Fruit fly (Drosophila melanogaster) whole organism, embryonic: ENCODE data around the gene mod.

Experiments used
- Bgb ChIP-seq: fragments of 200-800 bp; sonication (Bioruptor generic); IDR thresholded peaks from 2 replicates; pipeline ENCODE4 v1.3.6; 2022; ENCODE audit warnings: missing biosample characterization, missing genetic modification characterization; ENCODE audit not compliant: partially characterized antibody
- Bteb2 ChIP-seq: fragments of 200-800 bp; sonication (Bioruptor generic); optimal IDR thresholded peaks from 2 replicates; lab custom pipeline; 2016; ENCODE audit warnings: missing biosample characterization, missing genetic modification characterization
- CG10565 ChIP-seq: fragments of 200-800 bp; sonication (Bioruptor generic); optimal IDR thresholded peaks from 3 replicates; lab custom pipeline; 2016; ENCODE audit warnings: missing biosample characterization, mild to moderate bottlenecking, missing genetic modification characterization
- CG11085 ChIP-seq: fragments of 200-800 bp; sonication (Bioruptor generic); IDR thresholded peaks from 2 replicates; pipeline ENCODE4 v1.3.6; 2022; ENCODE audit warnings: missing biosample characterization, missing genetic modification characterization
- CG11398 ChIP-seq: fragments of 200-800 bp; sonication (Bioruptor generic); optimal IDR thresholded peaks from 2 replicates; lab custom pipeline; 2016; ENCODE audit warnings: missing biosample characterization, missing genetic modification characterization
- CG15479 ChIP-seq: fragments of 200-800 bp; sonication (Bioruptor generic); optimal IDR thresholded peaks from 3 replicates; lab custom pipeline; 2019; ENCODE audit warnings: missing biosample characterization, mild to moderate bottlenecking, missing genetic modification characterization, moderate library complexity
- CG1832 ChIP-seq: fragments of 200-800 bp; sonication (Bioruptor generic); optimal IDR thresholded peaks from 2 replicates; lab custom pipeline; 2017; ENCODE audit warnings: missing biosample characterization, mild to moderate bottlenecking, missing genetic modification characterization, inconsistent platforms
- CG2116 ChIP-seq: fragments of 200-800 bp; sonication (Bioruptor generic); optimal IDR thresholded peaks from 3 replicates; lab custom pipeline; 2018; ENCODE audit warnings: missing biosample characterization, mild to moderate bottlenecking, missing genetic modification characterization
- CG2712 ChIP-seq: fragments of 200-800 bp; optimal IDR thresholded peaks from 3 replicates; lab custom pipeline; 2019; ENCODE audit warnings: missing biosample characterization, mild to moderate bottlenecking, missing genetic modification characterization, moderate library complexity
- CG31441 ChIP-seq: fragments of 200-800 bp; sonication (Bioruptor generic); IDR thresholded peaks from 2 replicates; pipeline ENCODE4 v1.3.6; 2022; ENCODE audit warnings: missing biosample characterization, missing genetic modification characterization
- CG7987 ChIP-seq: fragments of 200-800 bp; sonication (Bioruptor generic); optimal IDR thresholded peaks from 2 replicates; lab custom pipeline; 2018; ENCODE audit warnings: missing biosample characterization, mild to moderate bottlenecking, missing genetic modification characterization, moderate library complexity
- CG8388 ChIP-seq: fragments of 200-800 bp; sonication (Bioruptor generic); optimal IDR thresholded peaks from 2 replicates; lab custom pipeline; 2019; ENCODE audit warnings: missing biosample characterization, mild to moderate bottlenecking, missing genetic modification characterization, moderate library complexity
- CG9797 ChIP-seq: fragments of 200-800 bp; sonication (Bioruptor generic); optimal IDR thresholded peaks from 3 replicates; lab custom pipeline; 2018; ENCODE audit warnings: missing biosample characterization, mild to moderate bottlenecking, missing genetic modification characterization
- CrebB ChIP-seq: fragments of 200-800 bp; sonication (Bioruptor generic); optimal IDR thresholded peaks from 3 replicates; lab custom pipeline; 2018; ENCODE audit warnings: missing biosample characterization, mild to moderate bottlenecking, missing genetic modification characterization
- D ChIP-seq, 2 experiments: fragments of 200-800 bp in 1 of 2; fragments of >200 bp in 1 of 2; sonication (Bioruptor generic) in 1 of 2; optimal IDR thresholded peaks; 2 replicates in 1 of 2; 3 replicates in 1 of 2; lab custom pipeline; 2017; ENCODE audit warnings: mild to moderate bottlenecking in 1 of 2, missing biosample characterization in 1 of 2, missing genetic modification characterization in 1 of 2, missing genetic modification reagents in 1 of 2
- Dip3 ChIP-seq: fragments of 200-800 bp; sonication (Bioruptor generic); optimal IDR thresholded peaks from 3 replicates; lab custom pipeline; 2016; ENCODE audit warnings: missing biosample characterization, missing genetic modification characterization
- Drgx ChIP-seq: fragments of 200-800 bp; sonication (Bioruptor generic); IDR thresholded peaks from 2 replicates; pipeline ENCODE4 v1.3.6; 2022; ENCODE audit warnings: missing biosample characterization, missing genetic modification characterization
- Ets65A ChIP-seq: fragments of 200-800 bp; sonication (Bioruptor generic); peaks from one replicate; lab custom pipeline; 2016; ENCODE audit warnings: missing biosample characterization, missing genetic modification characterization
- HLH3B ChIP-seq: fragments of 200-800 bp; sonication (Bioruptor generic); IDR thresholded peaks from 2 replicates; pipeline ENCODE4 v1.3.6; 2022; ENCODE audit warnings: missing biosample characterization, missing genetic modification characterization
- Hr39 ChIP-seq: fragments of >200 bp; optimal IDR thresholded peaks from 2 replicates; lab custom pipeline; 2017
- Hsf ChIP-seq: fragments of 200-800 bp; sonication (Bioruptor generic); optimal IDR thresholded peaks from 3 replicates; lab custom pipeline; 2016; ENCODE audit warnings: missing biosample characterization, missing genetic modification characterization
- Max ChIP-seq: fragments of 200-800 bp; sonication (Bioruptor generic); optimal IDR thresholded peaks from 2 replicates; lab custom pipeline; 2016; ENCODE audit warnings: missing biosample characterization, mild to moderate bottlenecking, missing genetic modification characterization
- Ptx1 ChIP-seq: fragments of 200-800 bp; sonication (Bioruptor generic); IDR thresholded peaks from 2 replicates; pipeline ENCODE4 v1.3.6; 2022; ENCODE audit warnings: missing biosample characterization, missing genetic modification characterization
- Sin3A ChIP-seq: fragments of >200 bp; optimal IDR thresholded peaks from 2 replicates; lab custom pipeline; 2018
- Sry-β ChIP-seq: fragments of 200-800 bp; sonication (Bioruptor generic); optimal IDR thresholded peaks from 2 replicates; lab custom pipeline; 2018; ENCODE audit warnings: missing biosample characterization, mild to moderate bottlenecking, missing genetic modification characterization, moderate library complexity
- Stat92E ChIP-seq, 3 experiments: fragments of >200 bp in 2 of 3; fragments of 200-800 bp in 1 of 3; sonication (Bioruptor generic) in 1 of 3; optimal IDR thresholded peaks; 2 replicates each; lab custom pipeline; 2017 to 2019; ENCODE audit warnings: missing biosample characterization in 3 of 3, missing genetic modification characterization in 3 of 3, mild to moderate bottlenecking in 1 of 3, moderate library complexity in 1 of 3
- Tbp ChIP-seq: fragments of >200 bp; optimal IDR thresholded peaks from 2 replicates; lab custom pipeline; 2018; ENCODE audit warnings: missing biosample characterization, missing genetic modification characterization
- Usf ChIP-seq: fragments of 200-800 bp; sonication (Bioruptor generic); optimal IDR thresholded peaks from 2 replicates; lab custom pipeline; 2017; ENCODE audit warnings: missing genotype, missing biosample characterization, missing genetic modification characterization
- al ChIP-seq: fragments of 200-800 bp; sonication (Bioruptor generic); IDR thresholded peaks from 2 replicates; pipeline ENCODE4 v1.3.6; 2022; ENCODE audit warnings: missing biosample characterization, missing genetic modification characterization
- amos ChIP-seq: fragments of 200-800 bp; sonication (Bioruptor generic); IDR thresholded peaks from 2 replicates; pipeline ENCODE4 v1.3.6; 2022; ENCODE audit warnings: missing biosample characterization, missing genetic modification characterization; ENCODE audit not compliant: partially characterized antibody
- aop ChIP-seq: fragments of 200-800 bp; sonication (Bioruptor generic); IDR thresholded peaks from 2 replicates; pipeline ENCODE4 v1.3.6; 2022; ENCODE audit warnings: missing biosample characterization, missing genetic modification characterization
- bcd ChIP-seq: fragments of 200-800 bp; sonication (Bioruptor generic); optimal IDR thresholded peaks from 2 replicates; lab custom pipeline; 2017; ENCODE audit warnings: missing biosample characterization, mild to moderate bottlenecking, missing genetic modification characterization
- bowl ChIP-seq: fragments of 200-800 bp; sonication (Bioruptor generic); IDR thresholded peaks from 2 replicates; pipeline ENCODE4 v1.3.6; 2022; ENCODE audit warnings: missing biosample characterization, missing genetic modification characterization
- br ChIP-seq: fragments of >200 bp; optimal IDR thresholded peaks from 2 replicates; lab custom pipeline; 2017
- bsh ChIP-seq, 2 experiments: fragments of 200-800 bp; sonication (Bioruptor generic); optimal IDR thresholded peaks; 2 replicates each; lab custom pipeline; 2017 to 2018; ENCODE audit warnings: mild to moderate bottlenecking in 2 of 2, missing biosample characterization in 2 of 2, missing genetic modification characterization in 2 of 2, moderate library complexity in 1 of 2
- caup ChIP-seq: fragments of 200-800 bp; sonication (Bioruptor generic); optimal IDR thresholded peaks from 3 replicates; lab custom pipeline; 2017; ENCODE audit warnings: missing biosample characterization, mild to moderate bottlenecking, missing genetic modification characterization, moderate library complexity; ENCODE audit not compliant: severe bottlenecking
- chinmo ChIP-seq: fragments of 200-800 bp; sonication (Bioruptor generic); IDR thresholded peaks from 4 replicates; pipeline ENCODE4 v1.3.6; 2022; ENCODE audit warnings: missing biosample characterization, missing genetic modification characterization; ENCODE audit not compliant: partially characterized antibody
- eve ChIP-seq, 2 experiments: fragments of >200 bp; optimal IDR thresholded peaks; 2 replicates each; lab custom pipeline; 2017; ENCODE audit warnings: missing biosample characterization in 2 of 2, missing genetic modification characterization in 2 of 2
- fd102C ChIP-seq: fragments of 200-800 bp; sonication (Bioruptor generic); optimal IDR thresholded peaks from 2 replicates; lab custom pipeline; 2018; ENCODE audit warnings: missing biosample characterization, mild to moderate bottlenecking, missing genetic modification characterization, moderate library complexity
- fd3F ChIP-seq: fragments of 200-800 bp; sonication (Bioruptor generic); optimal IDR thresholded peaks from 2 replicates; lab custom pipeline; 2018; ENCODE audit warnings: missing biosample characterization, mild to moderate bottlenecking, missing genetic modification characterization, moderate library complexity
- gce ChIP-seq: fragments of 200-800 bp; sonication (Bioruptor generic); IDR thresholded peaks from 3 replicates; pipeline ENCODE4 v1.3.6; 2022; ENCODE audit warnings: missing biosample characterization, missing genetic modification characterization
- gfzf ChIP-seq: fragments of 200-800 bp; sonication (Bioruptor generic); optimal IDR thresholded peaks from 2 replicates; lab custom pipeline; 2016; ENCODE audit warnings: missing biosample characterization, mild to moderate bottlenecking, missing genetic modification characterization, moderate library complexity
- lbe ChIP-seq: fragments of 200-800 bp; sonication (Bioruptor generic); optimal IDR thresholded peaks from 2 replicates; lab custom pipeline; 2016; ENCODE audit warnings: missing biosample characterization, mild to moderate bottlenecking, missing genetic modification characterization
- lola ChIP-seq, 3 experiments: fragments of >200 bp in 2 of 3; fragments of 200-800 bp in 1 of 3; sonication (Bioruptor generic) in 1 of 3; optimal IDR thresholded peaks; 2 replicates each; lab custom pipeline; 2017 to 2019; ENCODE audit warnings: missing biosample characterization in 3 of 3, missing genetic modification characterization in 3 of 3, mild to moderate bottlenecking in 1 of 3, moderate library complexity in 1 of 3
- nerfin-2 ChIP-seq: fragments of 200-800 bp; sonication (Bioruptor generic); IDR thresholded peaks from 2 replicates; pipeline ENCODE4 v1.3.6; 2022; ENCODE audit warnings: missing biosample characterization, missing genetic modification characterization; ENCODE audit not compliant: partially characterized antibody
- pfk ChIP-seq: fragments of 200-800 bp; sonication (Bioruptor generic); optimal IDR thresholded peaks from 2 replicates; lab custom pipeline; 2018; ENCODE audit warnings: missing biosample characterization, mild to moderate bottlenecking, missing genetic modification characterization, moderate library complexity
- pho ChIP-seq: fragments of 200-800 bp; sonication (Bioruptor generic); optimal IDR thresholded peaks from 2 replicates; lab custom pipeline; 2016; ENCODE audit warnings: missing biosample characterization, missing genetic modification characterization
- sqz ChIP-seq: fragments of 200-800 bp; sonication (Bioruptor generic); optimal IDR thresholded peaks from 3 replicates; lab custom pipeline; 2018; ENCODE audit warnings: missing biosample characterization, mild to moderate bottlenecking, missing genetic modification characterization
- vvl ChIP-seq: fragments of 200-800 bp; sonication (Bioruptor generic); IDR thresholded peaks from 2 replicates; pipeline ENCODE4 v1.3.6; 2022; ENCODE audit warnings: missing biosample characterization, missing genetic modification characterization

mod gene

DNA sequence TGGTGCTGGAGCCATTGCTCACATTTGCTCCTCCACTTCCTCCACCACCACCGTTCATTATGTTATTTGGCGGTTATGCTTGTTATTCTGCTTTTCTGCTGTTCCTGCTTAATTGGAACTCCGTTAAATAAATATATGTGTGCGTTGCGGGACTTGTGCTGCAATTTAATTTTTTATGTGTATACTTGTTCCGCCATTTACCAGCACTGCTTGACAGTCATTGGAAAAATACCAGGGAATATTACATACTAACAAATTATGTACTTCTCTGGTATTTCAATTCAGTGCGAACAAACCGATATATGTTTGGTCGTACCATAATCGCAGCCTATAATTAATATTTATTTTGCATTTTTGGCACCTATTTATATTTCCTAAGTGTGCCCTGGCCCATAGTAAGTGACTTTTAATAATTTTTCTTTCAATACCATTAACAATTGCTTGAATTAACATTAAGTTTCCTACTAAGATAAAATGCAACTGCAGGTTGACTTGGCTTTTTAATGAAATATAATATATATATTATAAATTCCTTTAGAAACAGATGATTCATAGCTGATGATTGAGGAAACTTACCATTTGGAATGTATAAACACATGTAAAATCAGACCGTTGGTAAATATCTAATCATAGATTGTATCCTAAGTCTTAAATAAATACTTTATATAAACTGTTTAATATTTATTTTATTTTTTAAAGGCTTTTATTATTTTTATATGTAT lies at the start of gene mod, which contains the start of gene krz:
TSS of gene mod (plus strand) at position 279 of the 722 bp plus-strand sequence.
TSS of gene krz (minus strand) at position 212 of the 722 bp plus-strand sequence.
- TF ChIP-seq Bgb (GFP tag; lab: Robert Waterston, UW) (peak; percentile 51; the same call in 1 of the 2 replicates), CG31441 (GFP tag; lab: Robert Waterston, UW) (peak; percentile 23; the same call in 1 of the 2 replicates), bsh (GFP tag; optimal IDR thresholded peaks at IDR 0.05; lab: Kevin White, UChicago) (no peak), CG9797 (GFP tag; lab: Kevin White, UChicago) (peak; percentile 39), Hr39 (lab: Kevin White, UChicago) (no peak), CrebB (tag; lab: Kevin White, UChicago) (peak; percentile 10), Ets65A (peak; percentile 65), amos (no peak; the same call in 1 of the 2 replicates), caup (GFP tag; lab: Kevin White, UChicago) (no peak), aop (no peak), CG8388 (GFP tag; lab: Kevin White, UChicago) (peak; percentile 5), HLH3B (0 out of 2 replicates have a peak, but pooled peaks have one; percentile 7), vvl (GFP tag; lab: Robert Waterston, UW) (peak; percentile 44; the same call in 1 of the 2 replicates), CG2116 (GFP tag; lab: Kevin White, UChicago) (no peak), fd3F (GFP tag; lab: Kevin White, UChicago) (no peak), gfzf (GFP tag; lab: Kevin White, UChicago) (peak; percentile 56), lola (GFP tag; optimal IDR thresholded peaks at IDR 0.05; lab: Kevin White, UChicago) (peak in 2 of 3 experiments; percentile 26 to 93), CG11398 (GFP tag; lab: Kevin White, UChicago) (no peak), al (GFP tag; lab: Robert Waterston, UW) (no peak), CG7987 (GFP tag; lab: Kevin White, UChicago) (no peak), Sry-β (no peak), pfk (GFP tag; lab: Kevin White, UChicago) (no peak), CG11085 (GFP tag; lab: Robert Waterston, UW) (no peak), bcd (GFP tag; lab: Kevin White, UChicago) (no peak), Usf (GFP tag; lab: Kevin White, UChicago) (no peak), D (optimal IDR thresholded peaks at IDR 0.05; lab: Kevin White, UChicago) (no peak), D (GFP tag; optimal IDR thresholded peaks at IDR 0.05; lab: Kevin White, UChicago) (peak; percentile 0), Max (GFP tag; lab: Kevin White, UChicago) (peak; percentile 0), bowl (GFP tag; lab: Robert Waterston, UW) (no peak), nerfin-2 (no peak), chinmo (0 out of 4 replicates have a peak, but pooled peaks have one; percentile 46), Stat92E (GFP tag; optimal IDR thresholded peaks at IDR 0.05; lab: Kevin White, UChicago) (peak in 1 of 3 experiments; percentile 24), gce (GFP tag; lab: Robert Waterston, UW) (no peak), eve (GFP tag; optimal IDR thresholded peaks at IDR 0.05; lab: Kevin White, UChicago) (no peak), CG2712 (tag; lab: Kevin White, UChicago) (peak; percentile 7), Hsf (GFP tag; lab: Kevin White, UChicago) (peak; percentile 14), CG15479 (GFP tag; lab: Kevin White, UChicago) (no peak), Drgx (no peak), Bteb2 (no peak), Tbp (GFP tag; lab: Kevin White, UChicago) (no peak), br (no peak), sqz (GFP tag; lab: Kevin White, UChicago) (peak; percentile 26), CG1832 (no peak), lbe (no peak), fd102C (GFP tag; lab: Kevin White, UChicago) (no peak), Ptx1 (0 out of 2 replicates have a peak, but pooled peaks have one; percentile 30), Sin3A (lab: Kevin White, UChicago) (no peak), CG10565 (no peak), pho (GFP tag; lab: Kevin White, UChicago) (peak; percentile 30), Dip3 (no peak)
